Worm (Caenorhabditis elegans) whole organism, late embryonic: ENCODE results near the gene C46C2.2.
"Not testable (repeated sequence)": the region's sequence is repeated elsewhere in the genome, so short reads cannot be mapped to it uniquely, and the experiment has no call there.

Source experiments
- K09A11.1 ChIP-seq: sonication (generic microtip); optimal IDR thresholded peaks from 2 replicates; lab custom pipeline; 2017; ENCODE audit warnings: antibody characterized with exemption, mild to moderate bottlenecking, missing genetic modification characterization, missing compliant biosample characterization; ENCODE audit not compliant: insufficient read depth
- ahr-1 ChIP-seq: sonication (generic microtip); optimal IDR thresholded peaks from 2 replicates; lab custom pipeline; 2016; ENCODE audit warnings: missing genetic modification characterization, missing compliant biosample characterization
- ama-1 ChIP-seq: fragments of 150-350 bp; optimal IDR thresholded peaks from 2 replicates; lab custom pipeline; 2014
- ceh-14 ChIP-seq: sonication (generic microtip); optimal IDR thresholded peaks from 2 replicates; lab custom pipeline; 2016; ENCODE audit warnings: missing genotype, missing genetic modification characterization, missing compliant biosample characterization
- ceh-18 ChIP-seq: sonication (generic microtip); optimal IDR thresholded peaks from 2 replicates; lab custom pipeline; 2016; ENCODE audit warnings: missing genetic modification characterization, missing compliant biosample characterization
- ceh-19 ChIP-seq: fragments of 200-800 bp; sonication (Bioruptor generic); optimal IDR thresholded peaks from 2 replicates; lab custom pipeline; 2018; ENCODE audit warnings: mild to moderate bottlenecking, missing genetic modification characterization, missing compliant biosample characterization
- ceh-2 ChIP-seq: sonication (generic microtip); optimal IDR thresholded peaks from 2 replicates; lab custom pipeline; 2016; ENCODE audit warnings: missing genotype, missing genetic modification characterization, missing compliant biosample characterization
- ceh-31 ChIP-seq: sonication (generic microtip); optimal IDR thresholded peaks from 2 replicates; lab custom pipeline; 2016; ENCODE audit warnings: missing genetic modification characterization, missing compliant biosample characterization
- ceh-34 ChIP-seq: sonication (generic microtip); optimal IDR thresholded peaks from 2 replicates; lab custom pipeline; 2016; ENCODE audit warnings: mild to moderate bottlenecking, missing genetic modification characterization, missing compliant biosample characterization
- ceh-6 ChIP-seq: fragments of 200-800 bp; sonication (Bioruptor generic); optimal IDR thresholded peaks from 2 replicates; lab custom pipeline; 2018; ENCODE audit warnings: mild to moderate bottlenecking, missing genetic modification characterization, missing compliant biosample characterization
- ceh-9 ChIP-seq: sonication (generic microtip); optimal IDR thresholded peaks from 2 replicates; lab custom pipeline; 2016; ENCODE audit warnings: mild to moderate bottlenecking, missing genetic modification characterization, inconsistent platforms, missing compliant biosample characterization
- dmd-4 ChIP-seq: sonication (generic microtip); optimal IDR thresholded peaks from 2 replicates; lab custom pipeline; 2016; ENCODE audit warnings: borderline replicate concordance, missing genetic modification characterization, missing compliant biosample characterization
- dve-1 ChIP-seq: sonication (generic microtip); optimal IDR thresholded peaks from 2 replicates; lab custom pipeline; 2017; ENCODE audit warnings: antibody characterized with exemption, mild to moderate bottlenecking, missing genetic modification characterization, missing compliant biosample characterization
- elt-2 ChIP-seq: sonication (generic microtip); optimal IDR thresholded peaks from 2 replicates; lab custom pipeline; 2016; ENCODE audit warnings: missing genetic modification reagents, missing genetic modification characterization, missing compliant biosample characterization
- hlh-30 ChIP-seq: sonication (generic microtip); optimal IDR thresholded peaks from 2 replicates; lab custom pipeline; 2017; ENCODE audit warnings: antibody characterized with exemption, missing genetic modification characterization, missing compliant biosample characterization; ENCODE audit not compliant: insufficient read depth
- lin-11 ChIP-seq: fragments of 200-800 bp; sonication (Bioruptor generic); optimal IDR thresholded peaks from 2 replicates; lab custom pipeline; 2018; ENCODE audit warnings: mild to moderate bottlenecking, missing genetic modification characterization, missing compliant biosample characterization
- nfya-1 ChIP-seq: sonication (generic microtip); optimal IDR thresholded peaks from 2 replicates; lab custom pipeline; 2017; ENCODE audit warnings: missing genetic modification characterization, mild to moderate bottlenecking, missing compliant biosample characterization, antibody characterized with exemption, moderate library complexity
- nhr-232 ChIP-seq: sonication (generic microtip); optimal IDR thresholded peaks from 2 replicates; lab custom pipeline; 2016; ENCODE audit warnings: missing genetic modification characterization, missing compliant biosample characterization
- odd-2 ChIP-seq: sonication (generic microtip); optimal IDR thresholded peaks from 2 replicates; lab custom pipeline; 2017; ENCODE audit warnings: antibody characterized with exemption, mild to moderate bottlenecking, missing genetic modification characterization, missing compliant biosample characterization
- pha-2 ChIP-seq: sonication (generic microtip); optimal IDR thresholded peaks from 2 replicates; lab custom pipeline; 2017; ENCODE audit warnings: mild to moderate bottlenecking, missing genetic modification characterization, missing compliant biosample characterization
- pros-1 ChIP-seq: fragments of 150-350 bp; optimal IDR thresholded peaks from 2 replicates; lab custom pipeline; 2014; ENCODE audit warnings: missing biosample characterization, missing genetic modification reagents, missing genetic modification characterization
- rnt-1 ChIP-seq: sonication (generic microtip); optimal IDR thresholded peaks from 2 replicates; lab custom pipeline; 2016; ENCODE audit warnings: missing genetic modification characterization, missing compliant biosample characterization
- sdc-2 ChIP-seq: sonication (generic microtip); optimal IDR thresholded peaks from 2 replicates; lab custom pipeline; 2016; ENCODE audit warnings: missing genotype, missing genetic modification characterization, missing compliant biosample characterization
- tbx-2 ChIP-seq: sonication (generic microtip); optimal IDR thresholded peaks from 2 replicates; lab custom pipeline; 2016; ENCODE audit warnings: missing genetic modification characterization, missing compliant biosample characterization
- ttx-3 ChIP-seq: sonication (generic microtip); optimal IDR thresholded peaks from 2 replicates; lab custom pipeline; 2016; ENCODE audit warnings: missing genetic modification reagents, missing genetic modification characterization, missing compliant biosample characterization
- unc-42 ChIP-seq: sonication (generic microtip); optimal IDR thresholded peaks from 2 replicates; lab custom pipeline; 2016; ENCODE audit warnings: missing genotype, missing genetic modification characterization, missing compliant biosample characterization

Gene C46C2.2

DNA sequence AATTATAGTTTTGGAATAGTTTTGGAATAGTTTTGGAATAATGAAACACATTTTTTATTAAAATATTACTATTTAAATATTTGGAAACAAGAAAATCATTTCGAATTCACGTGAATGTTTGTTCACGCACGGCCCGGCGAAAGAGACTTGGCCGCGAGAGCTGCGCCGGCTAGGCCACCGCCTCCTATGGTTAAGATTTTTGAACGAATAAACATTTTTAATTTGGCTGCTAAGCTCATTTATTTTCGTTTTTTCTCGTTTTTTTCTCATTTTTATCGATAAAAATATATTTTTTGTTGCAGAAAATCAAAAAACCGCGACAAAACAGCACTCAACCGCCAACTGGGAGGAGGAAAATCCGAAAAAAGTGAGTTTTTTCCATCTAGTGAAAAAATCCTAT, 23.0 kb upstream of the C46C2.2 start, which contains the start of gene C46C2.7:
Gene C46C2.7 (plus strand): TSS at position 301 of the 400 bp plus-strand sequence.
- not testable (repeated sequence) for TF ChIP-seq dve-1 (tag; lab: Kevin White, UChicago); ceh-6 (GFP tag; lab: Kevin White, UChicago); ttx-3 (tag; lab: Kevin White, UChicago)

DNA sequence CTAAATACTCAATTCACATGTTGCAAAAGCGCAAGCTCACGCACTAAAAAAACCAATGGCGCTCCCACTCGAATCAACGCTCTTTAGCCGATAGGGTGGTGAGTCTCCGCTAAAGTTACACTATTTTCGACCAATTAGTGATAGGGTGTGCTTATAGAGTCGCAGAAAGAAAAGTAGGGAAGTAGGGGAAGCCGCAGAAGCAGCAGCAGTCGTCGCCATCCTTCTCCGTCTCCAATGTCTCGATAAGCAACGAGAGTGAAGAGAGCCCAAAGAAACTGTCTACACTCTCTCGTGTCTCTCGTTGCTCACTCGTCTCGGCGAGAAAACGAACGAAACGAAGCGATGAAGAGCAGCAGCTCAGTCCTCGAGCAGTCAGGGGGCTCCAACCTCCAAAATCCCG, 20.8 kb upstream of the C46C2.2 start:
- no peak for TF ChIP-seq rnt-1 (tag; lab: Kevin White, UChicago)
- peak; percentile 11 for TF ChIP-seq sdc-2 (tag; lab: Kevin White, UChicago)
- TF ChIP-seq tbx-2 (tag; lab: Kevin White, UChicago) = peak; percentile 34
- no peak for TF ChIP-seq odd-2 (tag; lab: Kevin White, UChicago)
- peak; percentile 12 for TF ChIP-seq hlh-30 (tag; lab: Kevin White, UChicago)
- peak; percentile 94 for TF ChIP-seq nfya-1 (tag; lab: Kevin White, UChicago)
- peak; percentile 51 for TF ChIP-seq ceh-31 (tag; lab: Kevin White, UChicago)
- peak; percentile 64 for TF ChIP-seq pros-1 (tag; lab: Kevin White, UChicago)
- peak; percentile 7 for TF ChIP-seq elt-2 (tag; lab: Kevin White, UChicago)
- TF ChIP-seq unc-42 = peak; percentile 68
- TF ChIP-seq ceh-18 (tag; lab: Kevin White, UChicago) = peak; percentile 56
- TF ChIP-seq ceh-14 (tag; lab: Kevin White, UChicago) = peak; percentile 34
- TF ChIP-seq ceh-6 (GFP tag; lab: Kevin White, UChicago) = no peak
- TF ChIP-seq ceh-34 = peak; percentile 76
- TF ChIP-seq, all 69 proteins: peak for 11

DNA sequence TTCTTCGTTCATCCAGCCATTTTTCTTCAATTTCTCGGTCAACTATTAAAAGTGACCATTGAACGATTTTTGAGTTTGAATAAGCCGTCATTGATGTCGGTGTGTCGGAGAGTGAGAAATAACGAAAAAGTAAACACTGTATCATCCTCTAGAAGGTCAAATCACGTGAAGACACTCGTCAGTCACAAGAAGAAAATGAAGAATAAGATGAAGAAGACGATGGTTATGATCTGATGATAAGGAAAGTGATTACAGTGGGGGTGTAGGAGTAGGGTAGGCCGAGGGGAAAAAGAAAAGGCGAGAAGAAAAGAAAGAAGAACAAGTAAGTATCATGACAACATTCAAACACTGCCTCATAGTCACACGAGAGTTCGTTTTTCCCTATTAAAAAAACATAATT, 19.4 kb upstream of the C46C2.2 start:
- TF ChIP-seq dmd-4 (tag; lab: Kevin White, UChicago) = no peak
- TF ChIP-seq elt-2 (tag; lab: Kevin White, UChicago) = peak; percentile 38
- TF ChIP-seq unc-42 = no peak
- TF ChIP-seq pha-2 = no peak
- peak; percentile 53 for TF ChIP-seq hlh-30 (tag; lab: Kevin White, UChicago)

DNA sequence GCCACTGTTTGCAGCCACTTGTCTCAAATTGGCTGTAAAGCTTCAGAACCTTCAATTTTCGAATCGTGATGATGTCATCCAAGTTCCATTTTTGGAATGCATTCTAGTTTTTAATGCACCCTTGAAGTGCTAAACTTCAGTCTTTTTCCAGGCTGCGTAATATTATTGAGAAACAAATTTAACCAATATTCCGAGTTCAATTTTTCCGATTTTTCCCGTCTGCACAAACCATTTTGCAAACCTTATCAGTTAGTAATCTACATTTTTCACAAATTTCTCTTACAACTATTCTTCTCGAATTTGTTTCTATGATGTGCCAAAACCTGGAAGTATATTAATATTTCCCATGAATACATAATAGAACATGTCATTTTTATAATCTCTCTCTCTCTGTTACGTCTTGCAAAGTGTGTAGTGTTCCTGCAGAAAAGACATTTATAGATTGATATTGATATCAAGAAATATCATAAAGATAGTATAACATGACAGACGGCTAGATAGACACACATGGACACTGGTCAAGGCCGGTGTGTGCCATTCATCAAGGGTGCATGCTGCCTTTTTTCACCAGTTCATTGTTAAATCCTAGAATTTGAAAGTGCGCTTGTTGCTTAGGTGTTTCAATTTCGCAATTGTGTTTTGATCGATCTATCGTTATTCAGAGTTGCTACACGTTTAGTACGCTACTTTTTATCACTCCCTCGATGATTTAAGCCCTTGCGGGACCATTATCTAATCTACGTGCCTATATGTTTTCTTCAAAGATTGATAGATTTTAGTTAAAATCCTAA, 18.2 kb upstream of the C46C2.2 start:
- TF ChIP-seq pha-2 (no peak), elt-2 (tag; lab: Kevin White, UChicago) (peak; percentile 64)

DNA sequence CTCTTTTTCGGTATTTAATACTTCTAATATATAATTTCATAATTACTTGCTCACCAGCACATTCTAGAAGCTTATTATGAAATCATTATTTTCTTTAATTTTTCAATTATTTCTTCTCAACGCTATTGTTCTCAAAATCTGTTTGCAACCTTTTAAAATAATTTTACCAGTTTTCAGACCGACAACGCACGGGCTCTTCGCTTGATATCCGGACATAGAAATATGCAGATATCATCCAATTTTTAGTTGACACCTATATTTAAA, 17.7 kb upstream of the C46C2.2 start, which contains the start of gene wnk-1:
Gene wnk-1 (plus strand): TSS at position 165 of the 264 bp plus-strand sequence.
- TF ChIP-seq ahr-1 (no peak), tbx-2 (tag; lab: Kevin White, UChicago) (no peak)

DNA sequence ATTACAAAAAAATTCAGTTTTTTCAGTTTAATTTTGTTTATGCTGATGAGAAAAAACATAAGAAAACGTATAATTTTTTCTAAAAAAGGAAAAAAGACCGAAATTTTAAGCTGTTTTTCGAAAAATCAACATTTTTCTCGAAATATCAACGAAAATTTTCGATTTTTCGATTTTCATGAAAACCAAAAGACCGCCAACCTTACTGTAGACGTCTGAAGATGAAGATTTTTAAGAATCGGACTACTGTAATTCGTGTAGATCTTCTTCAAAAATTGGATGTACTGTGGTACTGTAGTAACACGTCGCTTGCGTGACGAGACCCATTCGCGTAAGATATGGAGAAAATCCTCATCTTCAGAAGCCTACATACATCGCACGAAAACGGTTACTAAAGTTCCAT, 6.7 kb upstream of the C46C2.2 start:
- TF ChIP-seq tbx-2 (tag; lab: Kevin White, UChicago) = no peak
- TF ChIP-seq K09A11.1 (tag; lab: Kevin White, UChicago) = no peak
- no peak for TF ChIP-seq ama-1 (lab: Kevin White, UChicago)
- no peak for TF ChIP-seq nhr-232 (tag; lab: Kevin White, UChicago)
- TF ChIP-seq ceh-2 (tag; lab: Kevin White, UChicago) = no peak
- TF ChIP-seq elt-2 (tag; lab: Kevin White, UChicago) = no peak
- TF ChIP-seq pha-2 = no peak
- TF ChIP-seq sdc-2 (tag; lab: Kevin White, UChicago) = no peak
- TF ChIP-seq lin-11 (tag; lab: Kevin White, UChicago) = no peak
- no peak for TF ChIP-seq ceh-19
- TF ChIP-seq, all 69 proteins: peak for 0

DNA sequence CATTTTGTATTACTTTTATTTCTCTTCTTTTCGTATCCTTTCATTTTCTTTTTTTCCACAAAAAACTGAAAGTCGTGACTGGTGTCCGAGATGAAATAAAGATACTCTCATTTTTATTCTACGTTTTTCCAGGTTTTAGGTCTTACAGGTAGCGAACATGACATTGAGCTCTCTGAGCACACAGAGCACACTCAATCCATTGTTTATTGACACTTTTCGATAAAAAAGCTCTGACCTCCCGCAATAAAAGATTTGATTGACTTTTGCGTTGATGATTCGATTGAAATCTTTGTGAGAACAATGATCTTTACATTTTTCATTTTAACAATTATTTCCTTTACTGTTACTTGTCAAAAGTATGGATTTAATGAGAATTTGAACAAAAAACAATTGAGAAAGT, 5.4 kb upstream of the C46C2.2 start, which contains the start of gene C46C2.6:
Gene C46C2.6 (plus strand): TSS at position 301 of the 400 bp plus-strand sequence.
- TF ChIP-seq ceh-19 (no peak), sdc-2 (tag; lab: Kevin White, UChicago) (no peak), ceh-9 (tag; lab: Kevin White, UChicago) (no peak)
